Worm (Caenorhabditis elegans): ENCODE measurements around the gene C07H4.1.
A peak's percentile ranks its signal among the peaks of the same experiment; 100 is the strongest.

The C07H4.1 gene

ce11 chrII:9117789-9118242 lies 24.3 kb upstream of the C07H4.1 start:
- TF ChIP-seq W03F9.2 (tag; optimal IDR thresholded peaks at IDR 0.05) (no peak), dao-5 (tag; optimal IDR thresholded peaks at IDR 0.05) (no peak), him-1 (tag; optimal IDR thresholded peaks at IDR 0.05) (no peak)

- TF ChIP-seq W03F9.2 (tag; optimal IDR thresholded peaks at IDR 0.05), result no peak
- no peak for TF ChIP-seq him-1 (tag; optimal IDR thresholded peaks at IDR 0.05)
- TF ChIP-seq dao-5 (tag; optimal IDR thresholded peaks at IDR 0.05), result no peak
Measured at ce11 chrII:9116404-9116803, 22.9 kb upstream of the C07H4.1 start.

ce11 chrII:9115644-9116043 lies 22.2 kb upstream of the C07H4.1 start:
- no peak for TF ChIP-seq him-1 (tag; optimal IDR thresholded peaks at IDR 0.05)
- TF ChIP-seq W03F9.2 (tag; optimal IDR thresholded peaks at IDR 0.05), result no peak
- no peak for TF ChIP-seq dao-5 (tag; optimal IDR thresholded peaks at IDR 0.05)

- TF ChIP-seq dao-5 (tag; optimal IDR thresholded peaks at IDR 0.05), result no peak
- TF ChIP-seq him-1 (tag; optimal IDR thresholded peaks at IDR 0.05), result no peak
- no peak for TF ChIP-seq W03F9.2 (tag; optimal IDR thresholded peaks at IDR 0.05)
Measured at ce11 chrII:9114972-9115371, 21.5 kb upstream of the C07H4.1 start.

ce11 chrII:9113759-9114158 lies 20.3 kb upstream of the C07H4.1 start:
- TF ChIP-seq him-1 (tag; optimal IDR thresholded peaks at IDR 0.05) (no peak), W03F9.2 (tag; optimal IDR thresholded peaks at IDR 0.05) (no peak), dao-5 (tag; optimal IDR thresholded peaks at IDR 0.05) (no peak)

ce11 chrII:9112851-9113250 lies 19.4 kb upstream of the C07H4.1 start, which contains the start of gene jun-1:
TSS of gene jun-1 (plus strand) at chrII:9113157.
- TF ChIP-seq him-1 (tag; optimal IDR thresholded peaks at IDR 0.05), result peak; percentile 4
- no peak for TF ChIP-seq dao-5 (tag; optimal IDR thresholded peaks at IDR 0.05)
- TF ChIP-seq W03F9.2 (tag; optimal IDR thresholded peaks at IDR 0.05), result peak; percentile 62

- TF ChIP-seq dao-5 (tag; optimal IDR thresholded peaks at IDR 0.05) (no peak), him-1 (tag; optimal IDR thresholded peaks at IDR 0.05) (no peak), W03F9.2 (tag; optimal IDR thresholded peaks at IDR 0.05) (no peak)
Measured at ce11 chrII:9111471-9112016, 18.1 kb upstream of the C07H4.1 start.

- TF ChIP-seq dao-5 (tag; optimal IDR thresholded peaks at IDR 0.05), result no peak
Measured at ce11 chrII:9108905-9109551, 15.5 kb upstream of the C07H4.1 start, which contains the start of gene T24H10.4. TSS of gene T24H10.4 (plus strand) at chrII:9109534.

ce11 chrII:9108443-9108842 lies 15.0 kb upstream of the C07H4.1 start, which contains the start of gene dnj-23:
TSS of gene dnj-23 (minus strand) at chrII:9108600.
- TF ChIP-seq dao-5 (tag; optimal IDR thresholded peaks at IDR 0.05) (no peak), him-1 (tag; optimal IDR thresholded peaks at IDR 0.05) (no peak), W03F9.2 (tag; optimal IDR thresholded peaks at IDR 0.05) (no peak)

- TF ChIP-seq W03F9.2 (tag; optimal IDR thresholded peaks at IDR 0.05) (no peak), dao-5 (tag; optimal IDR thresholded peaks at IDR 0.05) (no peak), him-1 (tag; optimal IDR thresholded peaks at IDR 0.05) (no peak)
Measured at ce11 chrII:9107095-9107769, 13.7 kb upstream of the C07H4.1 start, which contains the start of gene dyrb-1. TSS of gene dyrb-1 (minus strand) at chrII:9107145.

ce11 chrII:9100798-9101197 lies 7.3 kb upstream of the C07H4.1 start, which contains the start of gene T24H10.5:
TSS of gene T24H10.5 (plus strand) at chrII:9101098.
- TF ChIP-seq W03F9.2 (tag; optimal IDR thresholded peaks at IDR 0.05) (no peak), dao-5 (tag; optimal IDR thresholded peaks at IDR 0.05) (no peak), him-1 (tag; optimal IDR thresholded peaks at IDR 0.05) (no peak)

ce11 chrII:9099017-9099416 lies 5.5 kb upstream of the C07H4.1 start, which contains the start of gene T24H10.1:
TSS of gene T24H10.1 (plus strand) at chrII:9099371.
- TF ChIP-seq him-1 (tag; optimal IDR thresholded peaks at IDR 0.05) (peak; percentile 45), dao-5 (tag; optimal IDR thresholded peaks at IDR 0.05) (no peak), W03F9.2 (tag; optimal IDR thresholded peaks at IDR 0.05) (peak; percentile 36)

ce11 chrII:9098505-9098904 lies 5.0 kb upstream of the C07H4.1 start, which contains the start of gene clh-5:
TSS of gene clh-5 (minus strand) at chrII:9098605.
- TF ChIP-seq W03F9.2 (tag; optimal IDR thresholded peaks at IDR 0.05), result no peak
- TF ChIP-seq dao-5 (tag; optimal IDR thresholded peaks at IDR 0.05), result no peak

ce11 chrII:9097302-9097701 lies 3.8 kb upstream of the C07H4.1 start:
- TF ChIP-seq dao-5 (tag; optimal IDR thresholded peaks at IDR 0.05), result no peak
- TF ChIP-seq W03F9.2 (tag; optimal IDR thresholded peaks at IDR 0.05), result no peak
- TF ChIP-seq him-1 (tag; optimal IDR thresholded peaks at IDR 0.05), result no peak

All from whole organism, L4/young adult.